Worm (Caenorhabditis elegans) whole organism, L3 larva: ENCODE results near the gene mics-1.

Experiments used
- R02D3.7 ChIP-seq: fragments of 150-350 bp; optimal IDR thresholded peaks from 2 replicates; lab custom pipeline; 2014; ENCODE audit warnings: missing biosample characterization, missing genetic modification characterization
- ZK546.5 ChIP-seq: sonication (generic microtip); optimal IDR thresholded peaks from 2 replicates; lab custom pipeline; 2017; ENCODE audit warnings: missing biosample characterization, missing genetic modification characterization
- aly-2 ChIP-seq: fragments of 150-350 bp; optimal IDR thresholded peaks from 2 replicates; lab custom pipeline; 2014; ENCODE audit warnings: missing biosample characterization, missing genetic modification characterization
- ama-1 ChIP-seq: fragments of 150-350 bp; optimal IDR thresholded peaks from 2 replicates; lab custom pipeline; 2018
- ceh-28 ChIP-seq: fragments of 150-350 bp; optimal IDR thresholded peaks from 2 replicates; lab custom pipeline; 2014; ENCODE audit warnings: missing biosample characterization, missing genetic modification reagents, missing genetic modification characterization
- ceh-82 ChIP-seq: fragments of 150-350 bp; optimal IDR thresholded peaks from 2 replicates; lab custom pipeline; 2014; ENCODE audit warnings: missing biosample characterization, missing genetic modification characterization
- daf-12 ChIP-seq: fragments of 150-350 bp; optimal IDR thresholded peaks from 2 replicates; lab custom pipeline; 2014; ENCODE audit warnings: missing biosample characterization, missing genetic modification reagents, missing genetic modification characterization
- egl-27 ChIP-seq: sonication (generic microtip); optimal IDR thresholded peaks from 4 replicates; lab custom pipeline; 2017; ENCODE audit warnings: missing biosample characterization, missing genetic modification reagents, missing genetic modification characterization
- elt-2 ChIP-seq: sonication (generic microtip); optimal IDR thresholded peaks from 2 replicates; lab custom pipeline; 2016; ENCODE audit warnings: missing genetic modification reagents, mild to moderate bottlenecking, missing genetic modification characterization, missing compliant biosample characterization
- elt-3 ChIP-seq, 3 experiments: fragments of 150-350 bp in 1 of 3; sonication (generic microtip) in 2 of 3; optimal IDR thresholded peaks; 2 replicates in 2 of 3; 4 replicates in 1 of 3; lab custom pipeline; 2014 to 2017; ENCODE audit warnings: missing biosample characterization in 3 of 3, missing genetic modification characterization in 3 of 3
- eor-1 ChIP-seq, 2 experiments: fragments of 150-350 bp; optimal IDR thresholded peaks; 2 replicates each; lab custom pipeline; 2014 to 2018; ENCODE audit warnings: missing biosample characterization in 2 of 2, missing genetic modification characterization in 2 of 2
- fkh-2 ChIP-seq: fragments of 150-350 bp; optimal IDR thresholded peaks from 2 replicates; lab custom pipeline; 2014; ENCODE audit warnings: missing biosample characterization, missing genetic modification reagents, missing genetic modification characterization
- hmg-11 ChIP-seq: sonication (generic microtip); optimal IDR thresholded peaks from 2 replicates; lab custom pipeline; 2016; ENCODE audit warnings: missing genetic modification characterization, missing compliant biosample characterization
- lin-15B ChIP-seq: fragments of 150-350 bp; optimal IDR thresholded peaks from 2 replicates; lab custom pipeline; 2014; ENCODE audit warnings: missing biosample characterization, missing genetic modification characterization
- lsy-12 ChIP-seq: sonication (generic microtip); optimal IDR thresholded peaks from 2 replicates; lab custom pipeline; 2016; ENCODE audit warnings: mild to moderate bottlenecking, missing genetic modification characterization, missing compliant biosample characterization
- mdl-1 ChIP-seq: fragments of 150-350 bp; optimal IDR thresholded peaks from 2 replicates; lab custom pipeline; 2014; ENCODE audit warnings: missing biosample characterization, missing genetic modification characterization
- nfya-1 ChIP-seq: sonication (generic microtip); optimal IDR thresholded peaks from 2 replicates; lab custom pipeline; 2017; ENCODE audit warnings: missing genetic modification characterization, mild to moderate bottlenecking, missing compliant biosample characterization, antibody characterized with exemption, moderate library complexity; ENCODE audit not compliant: insufficient read depth
- nhr-11 ChIP-seq: fragments of 150-350 bp; optimal IDR thresholded peaks from 2 replicates; lab custom pipeline; 2014; ENCODE audit warnings: missing biosample characterization, missing genetic modification characterization
- nhr-12 ChIP-seq: fragments of 150-350 bp; optimal IDR thresholded peaks from 2 replicates; lab custom pipeline; 2014; ENCODE audit warnings: missing biosample characterization, missing genetic modification characterization
- nhr-23 ChIP-seq: fragments of 150-350 bp; optimal IDR thresholded peaks from 2 replicates; lab custom pipeline; 2014; ENCODE audit warnings: missing biosample characterization, missing genetic modification reagents, missing genetic modification characterization
- nhr-237 ChIP-seq: fragments of 150-350 bp; optimal IDR thresholded peaks from 2 replicates; lab custom pipeline; 2014; ENCODE audit warnings: missing biosample characterization, missing genetic modification characterization
- nhr-25 ChIP-seq: sonication (generic microtip); optimal IDR thresholded peaks from 2 replicates; lab custom pipeline; 2017; ENCODE audit warnings: missing biosample characterization, missing genetic modification characterization
- nhr-28 ChIP-seq: fragments of 150-350 bp; optimal IDR thresholded peaks from 2 replicates; lab custom pipeline; 2014; ENCODE audit warnings: missing biosample characterization, missing genetic modification characterization
- nhr-67 ChIP-seq: fragments of 150-350 bp; optimal IDR thresholded peaks from 2 replicates; lab custom pipeline; 2014; ENCODE audit warnings: missing biosample characterization, missing genetic modification characterization
- nhr-77 ChIP-seq: fragments of 150-350 bp; optimal IDR thresholded peaks from 2 replicates; lab custom pipeline; 2014; ENCODE audit warnings: missing biosample characterization, missing genetic modification characterization
- pqm-1 ChIP-seq: fragments of 150-350 bp; optimal IDR thresholded peaks from 2 replicates; lab custom pipeline; 2017; ENCODE audit warnings: missing biosample characterization, missing genetic modification characterization, inconsistent platforms
- skn-1 ChIP-seq: fragments of 150-350 bp; optimal IDR thresholded peaks from 2 replicates; lab custom pipeline; 2014; ENCODE audit warnings: missing biosample characterization, missing genetic modification characterization
- snpc-4 ChIP-seq: fragments of 150-350 bp; optimal IDR thresholded peaks from 2 replicates; lab custom pipeline; 2014; ENCODE audit warnings: missing biosample characterization, missing genetic modification characterization
- tbx-2 ChIP-seq: sonication (generic microtip); optimal IDR thresholded peaks from 2 replicates; lab custom pipeline; 2016; ENCODE audit warnings: mild to moderate bottlenecking, missing genetic modification characterization, missing compliant biosample characterization
- ztf-11 ChIP-seq: fragments of 150-350 bp; optimal IDR thresholded peaks from 2 replicates; lab custom pipeline; 2014; ENCODE audit warnings: missing biosample characterization, missing genetic modification characterization

Gene mics-1

ce11 chrV:10555239-10555638 lies 22.9 kb downstream of the mics-1 start, which contains the start of gene F32G8.3:
F32G8.3 (minus strand) TSS chrV:10555339.
- TF ChIP-seq nhr-25 (no peak), lsy-12 (tag; lab: Kevin White, UChicago) (no peak), R02D3.7 (tag; lab: Kevin White, UChicago) (no peak), daf-12 (tag; lab: Kevin White, UChicago) (no peak), ZK546.5 (tag; lab: Kevin White, UChicago) (no peak), fkh-2 (tag; lab: Kevin White, UChicago) (no peak), snpc-4 (no peak), elt-3 (tag; optimal IDR thresholded peaks at IDR 0.05; lab: Kevin White, UChicago) (no peak), aly-2 (tag; lab: Kevin White, UChicago) (no peak), egl-27 (tag; lab: Kevin White, UChicago) (no peak), ceh-28 (tag; lab: Kevin White, UChicago) (no peak), ceh-82 (tag; lab: Kevin White, UChicago) (no peak)

ce11 chrV:10549717-10550116 lies 28.4 kb downstream of the mics-1 start, which contains the start of gene F32G8.2:
F32G8.2 (plus strand) TSS chrV:10550017.
- TF ChIP-seq nhr-11 (no peak), lsy-12 (tag; lab: Kevin White, UChicago) (no peak), ZK546.5 (tag; lab: Kevin White, UChicago) (no peak), hmg-11 (tag; lab: Kevin White, UChicago) (no peak), lin-15B (tag; lab: Kevin White, UChicago) (no peak)

- TF ChIP-seq lsy-12 (tag; lab: Kevin White, UChicago) (no peak), nhr-77 (tag; lab: Kevin White, UChicago) (no peak), nhr-12 (tag; lab: Kevin White, UChicago) (no peak), nhr-11 (no peak)
Measured at ce11 chrV:10548981-10549380, 29.1 kb downstream of the mics-1 start, which contains the start of gene srd-34. srd-34 (minus strand) TSS chrV:10549081.

- peak; percentile 17 for TF ChIP-seq pqm-1 (tag; lab: Kevin White, UChicago)
- peak; percentile 37 for TF ChIP-seq elt-2 (tag; lab: Kevin White, UChicago)
- no peak for TF ChIP-seq ama-1 (lab: Kevin White, UChicago)
- TF ChIP-seq nhr-28 (tag; lab: Kevin White, UChicago) = peak; percentile 47
- peak; percentile 68 for TF ChIP-seq nhr-77 (tag; lab: Kevin White, UChicago)
Measured at ce11 chrV:10546749-10547148, 31.4 kb downstream of the mics-1 start, which contains the start of gene F25D1.5. F25D1.5 (minus strand) TSS chrV:10546783.

- TF ChIP-seq aly-2 (tag; lab: Kevin White, UChicago) (no peak), daf-12 (tag; lab: Kevin White, UChicago) (no peak), egl-27 (tag; lab: Kevin White, UChicago) (no peak), nhr-77 (tag; lab: Kevin White, UChicago) (no peak), nhr-67 (no peak), nhr-11 (no peak), nfya-1 (tag; lab: Kevin White, UChicago) (no peak), lsy-12 (tag; lab: Kevin White, UChicago) (no peak), ztf-11 (tag; lab: Kevin White, UChicago) (no peak), ceh-28 (tag; lab: Kevin White, UChicago) (no peak), nhr-25 (no peak), hmg-11 (tag; lab: Kevin White, UChicago) (no peak), skn-1 (tag; lab: Kevin White, UChicago) (no peak), fkh-2 (tag; lab: Kevin White, UChicago) (no peak), nhr-23 (tag; lab: Kevin White, UChicago) (no peak), pqm-1 (tag; lab: Kevin White, UChicago) (no peak), tbx-2 (no peak), nhr-237 (no peak), mdl-1 (tag; lab: Kevin White, UChicago) (no peak), eor-1 (tag; optimal IDR thresholded peaks at IDR 0.05; lab: Kevin White, UChicago) (no peak)
Measured at ce11 chrV:10540024-10540423, 38.1 kb downstream of the mics-1 start, which contains the start of gene degt-1. degt-1 (plus strand) TSS chrV:10540324.

- TF ChIP-seq daf-12 (tag; lab: Kevin White, UChicago) (no peak), pqm-1 (tag; lab: Kevin White, UChicago) (peak; percentile 21), aly-2 (tag; lab: Kevin White, UChicago) (no peak), egl-27 (tag; lab: Kevin White, UChicago) (no peak)
Measured at ce11 chrV:10539114-10539513, 39.0 kb downstream of the mics-1 start, which contains the start of gene F25D1.8. F25D1.8 (plus strand) TSS chrV:10539414.
